Worm (Caenorhabditis elegans) whole organism, mixed stage, embryonic: ENCODE measurements around the gene T09B9.4.

ENCODE experiments used
- elt-3 ChIP-seq: fragments of 150-350 bp; optimal IDR thresholded peaks from 2 replicates; lab custom pipeline; 2014; ENCODE audit warnings: missing biosample characterization, missing genetic modification characterization
- nhr-2 ChIP-seq: fragments of 150-350 bp; optimal IDR thresholded peaks from 2 replicates; lab custom pipeline; 2014; ENCODE audit warnings: missing biosample characterization, missing genetic modification characterization
- sptf-1 ChIP-seq: sonication (generic microtip); optimal IDR thresholded peaks from 2 replicates; lab custom pipeline; 2017; ENCODE audit warnings: mild to moderate bottlenecking, missing genetic modification characterization, moderate library complexity, missing compliant biosample characterization

- TF ChIP-seq elt-3 (tag; lab: Kevin White, UChicago) (no peak), nhr-2 (tag; lab: Kevin White, UChicago) (no peak), sptf-1 (tag; lab: Kevin White, UChicago) (no peak)
Measured at ce11 chrX:9814132-9814811, 40.1 kb upstream of the T09B9.4 start.
